Fruit fly (Drosophila melanogaster) whole organism, pupa: ENCODE measurements around the gene fng.
A peak's percentile ranks its signal among the peaks of the same experiment; 100 is the strongest.

Source experiments
- CG10348 ChIP-seq: fragments of 200-800 bp; sonication (Bioruptor generic); IDR thresholded peaks from 2 replicates; pipeline ENCODE4 v1.3.6; 2022; ENCODE audit warnings: missing biosample characterization, missing genetic modification characterization
- CG13204 ChIP-seq: fragments of 200-800 bp; sonication (Bioruptor generic); optimal IDR thresholded peaks from 2 replicates; lab custom pipeline; 2018; ENCODE audit warnings: missing biosample characterization, mild to moderate bottlenecking, missing genetic modification characterization, moderate library complexity
- CG14655 ChIP-seq: fragments of 200-800 bp; sonication (Bioruptor generic); optimal IDR thresholded peaks from 3 replicates; lab custom pipeline; 2017; ENCODE audit warnings: mild to moderate bottlenecking, missing biosample characterization, missing genetic modification reagents, missing genetic modification characterization
- CG9948 ChIP-seq: fragments of 200-800 bp; sonication (Bioruptor generic); optimal IDR thresholded peaks from 2 replicates; lab custom pipeline; 2018; ENCODE audit warnings: missing biosample characterization, mild to moderate bottlenecking, missing genetic modification characterization, moderate library complexity
- Pif1A ChIP-seq: fragments of 200-800 bp; sonication (Bioruptor generic); optimal IDR thresholded peaks from 3 replicates; lab custom pipeline; 2016; ENCODE audit warnings: missing biosample characterization, missing genetic modification characterization

DNA sequence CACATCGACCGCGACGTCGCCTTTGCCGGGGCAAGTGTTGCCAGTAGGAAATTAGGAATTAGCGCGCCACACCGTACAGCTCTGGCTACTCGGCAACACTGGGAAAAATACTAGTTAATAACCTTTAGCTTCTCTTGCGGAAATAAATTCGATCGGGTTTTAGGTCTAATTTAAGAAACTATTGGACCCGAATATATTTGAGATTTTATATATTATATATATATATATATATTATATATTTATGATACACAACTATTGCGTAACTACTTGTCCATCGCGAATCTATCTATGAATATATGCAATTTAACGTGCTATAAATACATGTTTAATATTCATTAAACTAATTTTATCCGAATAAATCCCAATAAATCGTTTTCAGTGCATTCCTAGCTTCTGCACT lies 34.9 kb downstream of the fng start:
- TF ChIP-seq CG10348 (GFP tag; lab: Robert Waterston, UW): no peak
- peak; percentile 78 for TF ChIP-seq CG9948 (tag; lab: Kevin White, UChicago)
- peak; percentile 84 for TF ChIP-seq CG14655 (GFP tag; lab: Kevin White, UChicago)
- peak; percentile 8 for TF ChIP-seq Pif1A
- no peak for TF ChIP-seq CG13204
